Fruit fly (Drosophila melanogaster): ENCODE measurements around the gene Vps16B.
A peak's percentile ranks its signal among the peaks of the same experiment; 100 is the strongest.

The Vps16B gene

DNA sequence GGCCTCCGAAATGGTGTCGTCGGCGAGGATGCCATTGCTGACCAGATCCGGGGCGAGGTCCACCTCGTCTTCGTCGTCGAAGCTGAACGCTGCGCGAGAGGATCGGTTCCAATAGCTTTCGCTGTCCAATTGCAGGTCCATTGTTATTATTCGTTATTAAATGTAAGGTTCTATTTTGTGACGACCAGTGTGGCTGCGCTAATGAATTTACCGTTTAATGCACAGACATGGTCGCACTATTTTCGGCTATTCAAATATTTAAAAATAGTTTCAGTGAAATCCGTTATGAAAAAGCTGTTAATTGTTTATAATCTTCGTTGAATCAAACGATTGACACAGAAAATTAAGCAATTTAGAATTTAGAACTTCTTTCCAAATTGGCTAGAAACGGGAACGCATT lies at the start of gene Vps16B:
Vps16B (minus strand) TSS at position 186 of the 400 bp plus-strand sequence.
- TF ChIP-seq Pif1A (GFP tag; optimal IDR thresholded peaks at IDR 0.05) (no peak), CG8301 (tag; optimal IDR thresholded peaks at IDR 0.05) (no peak), rn (GFP tag; IDR thresholded peaks at IDR 0.05) (no peak), CG4496 (GFP tag; IDR thresholded peaks at IDR 0.05) (no peak), CG32121 (GFP tag; IDR thresholded peaks at IDR 0.05) (no peak), CG12605 (GFP tag; IDR thresholded peaks at IDR 0.05) (no peak), gl (tag; optimal IDR thresholded peaks at IDR 0.05) (no peak), Snoo (tag; optimal IDR thresholded peaks at IDR 0.05) (no peak), CG17806 (tag; optimal IDR thresholded peaks at IDR 0.05) (no peak), CG13204 (GFP tag; optimal IDR thresholded peaks at IDR 0.05) (no peak), EcR (GFP tag; optimal IDR thresholded peaks at IDR 0.05) (no peak), fd96Ca (GFP tag; IDR thresholded peaks at IDR 0.05) (no peak), CG9948 (tag; optimal IDR thresholded peaks at IDR 0.05) (no peak), CG15710 (tag; optimal IDR thresholded peaks at IDR 0.05) (no peak), CG14655 (GFP tag; optimal IDR thresholded peaks at IDR 0.05) (no peak), CG8159 (tag; optimal IDR thresholded peaks at IDR 0.05) (no peak)

dm6 chr3R:29862795-29863194 lies 46.5 kb upstream of the Vps16B start:
- TF ChIP-seq CG15710 (tag; optimal IDR thresholded peaks at IDR 0.05): no peak
- TF ChIP-seq Ets98B (GFP tag; IDR thresholded peaks at IDR 0.05): no peak
- no peak for TF ChIP-seq CG12605 (GFP tag; IDR thresholded peaks at IDR 0.05)
- no peak for TF ChIP-seq CG8301 (tag; optimal IDR thresholded peaks at IDR 0.05)
- TF ChIP-seq Pif1B (GFP tag; optimal IDR thresholded peaks at IDR 0.05): no peak
- no peak for TF ChIP-seq EcR (GFP tag; optimal IDR thresholded peaks at IDR 0.05)
- TF ChIP-seq CG8159 (tag; optimal IDR thresholded peaks at IDR 0.05): no peak
- TF ChIP-seq fd96Ca (GFP tag; IDR thresholded peaks at IDR 0.05): no peak
- TF ChIP-seq CG34367 (tag; optimal IDR thresholded peaks at IDR 0.05): no peak

DNA sequence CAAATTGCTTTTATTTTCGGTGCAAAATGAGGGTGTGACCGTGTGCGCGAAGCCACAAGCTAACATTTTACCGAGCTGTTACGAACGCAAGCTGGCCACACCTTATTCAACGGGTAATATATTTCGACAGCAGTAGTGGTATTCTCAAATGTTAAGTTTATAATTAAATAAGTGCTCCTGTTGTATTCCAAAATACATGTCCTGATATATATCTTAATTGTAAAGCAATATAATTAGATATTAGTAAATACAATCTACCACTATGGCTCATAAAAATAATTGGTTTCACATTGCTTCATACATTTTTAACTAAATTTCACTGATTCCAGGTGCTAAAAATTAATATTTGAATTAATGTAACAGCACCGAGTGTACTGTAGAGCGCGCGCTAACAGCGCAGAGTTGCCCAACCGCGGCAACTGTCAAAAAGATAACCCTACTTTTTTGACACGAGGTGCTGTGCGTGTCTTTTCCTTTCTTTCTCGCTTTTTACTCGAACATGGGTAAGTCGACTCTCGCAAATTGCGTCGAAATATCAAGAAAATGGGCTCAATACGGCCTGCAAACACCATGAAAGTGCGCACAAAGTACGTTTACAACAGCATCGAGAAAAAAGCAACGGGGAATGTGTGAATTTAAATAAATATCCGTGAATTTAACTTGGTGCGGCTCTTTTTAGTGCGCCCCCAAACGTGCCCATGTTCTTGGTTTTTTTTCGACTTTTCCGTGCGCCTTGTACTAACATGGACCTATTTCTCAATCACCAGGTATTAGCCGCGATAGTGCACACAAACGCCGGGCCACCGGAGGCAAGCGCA lies 45.4 kb upstream of the Vps16B start, which contains the start of the genes CG15514 and RpS8:
CG15514 (minus strand) TSS at position 63 of the 818 bp plus-strand sequence.
RpS8 (plus strand) TSS at position 151 of the 818 bp plus-strand sequence.
- TF ChIP-seq CG17806 (tag; optimal IDR thresholded peaks at IDR 0.05) (peak; percentile 64), CG8301 (tag; optimal IDR thresholded peaks at IDR 0.05) (peak; percentile 48), CG10348 (GFP tag; IDR thresholded peaks at IDR 0.05) (no peak), CG9948 (tag; optimal IDR thresholded peaks at IDR 0.05) (peak; percentile 33), CG12605 (GFP tag; IDR thresholded peaks at IDR 0.05) (no peak; the same call in none of the 2 replicates), CG15710 (tag; optimal IDR thresholded peaks at IDR 0.05) (peak; percentile 27), D1 (tag; optimal IDR thresholded peaks at IDR 0.05) (no peak), CG14655 (GFP tag; optimal IDR thresholded peaks at IDR 0.05) (no peak), CG8159 (tag; optimal IDR thresholded peaks at IDR 0.05) (peak; percentile 72), CG4496 (GFP tag; IDR thresholded peaks at IDR 0.05) (peak; percentile 54; the same call in 2 of the 3 replicates), fd96Ca (GFP tag; IDR thresholded peaks at IDR 0.05) (no peak), Snoo (tag; optimal IDR thresholded peaks at IDR 0.05) (peak; percentile 74), CG13204 (GFP tag; optimal IDR thresholded peaks at IDR 0.05) (no peak), Ets98B (GFP tag; IDR thresholded peaks at IDR 0.05) (no peak), EcR (GFP tag; optimal IDR thresholded peaks at IDR 0.05) (no peak), Pif1A (GFP tag; optimal IDR thresholded peaks at IDR 0.05) (no peak), rn (GFP tag; IDR thresholded peaks at IDR 0.05) (no peak), Pif1B (GFP tag; optimal IDR thresholded peaks at IDR 0.05) (no peak), CG34367 (tag; optimal IDR thresholded peaks at IDR 0.05) (peak; percentile 29), CG32121 (GFP tag; IDR thresholded peaks at IDR 0.05) (peak; percentile 29; the same call in 1 of the 2 replicates), gl (tag; optimal IDR thresholded peaks at IDR 0.05) (no peak)

DNA sequence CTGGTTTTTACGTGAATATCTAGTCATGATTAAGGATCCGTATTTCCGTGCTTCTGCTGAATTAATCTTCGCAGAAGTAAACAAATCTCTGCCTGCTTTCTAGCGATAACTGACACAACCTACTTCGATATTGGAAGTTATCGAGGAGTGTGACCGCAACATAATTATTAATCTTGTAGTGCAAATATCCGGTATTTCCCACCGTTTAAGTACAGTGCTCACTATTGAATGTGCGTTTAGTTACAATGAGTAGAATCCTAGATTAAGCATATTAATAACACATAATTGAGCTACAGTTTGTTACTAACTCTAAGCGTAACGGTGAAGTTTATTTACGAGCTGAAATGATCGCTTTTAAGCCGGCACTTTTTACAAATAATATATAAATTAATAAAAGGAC lies 43.5 kb upstream of the Vps16B start:
- TF ChIP-seq CG14655 (GFP tag; optimal IDR thresholded peaks at IDR 0.05) (no peak), CG10348 (GFP tag; IDR thresholded peaks at IDR 0.05) (no peak), Snoo (tag; optimal IDR thresholded peaks at IDR 0.05) (no peak), CG9948 (tag; optimal IDR thresholded peaks at IDR 0.05) (peak; percentile 0), CG15710 (tag; optimal IDR thresholded peaks at IDR 0.05) (peak; percentile 31), EcR (GFP tag; optimal IDR thresholded peaks at IDR 0.05) (no peak), CG13204 (GFP tag; optimal IDR thresholded peaks at IDR 0.05) (no peak), CG17806 (tag; optimal IDR thresholded peaks at IDR 0.05) (no peak), CG4496 (GFP tag; IDR thresholded peaks at IDR 0.05) (peak; percentile 58; the same call in 2 of the 3 replicates), CG32121 (GFP tag; IDR thresholded peaks at IDR 0.05) (no peak; the same call in 1 of the 2 replicates), fd96Ca (GFP tag; IDR thresholded peaks at IDR 0.05) (0 out of 3 replicates have a peak, but pooled peaks have one; percentile 18), rn (GFP tag; IDR thresholded peaks at IDR 0.05) (no peak), Pif1A (GFP tag; optimal IDR thresholded peaks at IDR 0.05) (no peak), gl (tag; optimal IDR thresholded peaks at IDR 0.05) (no peak), Pif1B (GFP tag; optimal IDR thresholded peaks at IDR 0.05) (no peak), CG8301 (tag; optimal IDR thresholded peaks at IDR 0.05) (no peak), Ets98B (GFP tag; IDR thresholded peaks at IDR 0.05) (peak; percentile 36), CG8159 (tag; optimal IDR thresholded peaks at IDR 0.05) (no peak), CG34367 (tag; optimal IDR thresholded peaks at IDR 0.05) (peak; percentile 13), CG12605 (GFP tag; IDR thresholded peaks at IDR 0.05) (no peak), D1 (tag; optimal IDR thresholded peaks at IDR 0.05) (no peak)

DNA sequence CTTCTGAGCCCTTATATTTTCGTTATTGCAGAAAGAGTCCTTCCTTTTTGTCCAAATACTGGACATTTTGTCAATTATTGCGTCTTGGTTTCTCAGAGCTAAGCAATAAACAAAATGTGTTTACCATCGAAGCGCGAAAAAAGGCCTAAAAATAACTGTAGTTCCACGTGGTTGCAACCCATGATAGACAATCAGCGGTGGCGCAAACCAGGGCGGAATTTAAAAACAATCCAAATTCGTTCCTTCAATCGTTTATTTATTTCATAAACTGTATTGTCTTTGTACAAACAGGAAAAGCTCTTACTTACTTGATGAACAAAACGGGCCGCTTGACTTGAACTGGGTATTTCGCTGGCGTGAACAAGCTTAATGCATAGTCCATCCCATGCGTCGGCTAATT lies 42.6 kb upstream of the Vps16B start, which contains the start of gene CG7824:
CG7824 (minus strand) TSS at position 131 of the 400 bp plus-strand sequence.
- TF ChIP-seq gl (tag; optimal IDR thresholded peaks at IDR 0.05): no peak
- no peak for TF ChIP-seq fd96Ca (GFP tag; IDR thresholded peaks at IDR 0.05)
- TF ChIP-seq CG34367 (tag; optimal IDR thresholded peaks at IDR 0.05): no peak
- TF ChIP-seq CG17806 (tag; optimal IDR thresholded peaks at IDR 0.05): no peak
- no peak for TF ChIP-seq Ets98B (GFP tag; IDR thresholded peaks at IDR 0.05)
- no peak for TF ChIP-seq rn (GFP tag; IDR thresholded peaks at IDR 0.05)
- TF ChIP-seq CG10348 (GFP tag; IDR thresholded peaks at IDR 0.05): no peak
- TF ChIP-seq EcR (GFP tag; optimal IDR thresholded peaks at IDR 0.05): no peak
- TF ChIP-seq CG4496 (GFP tag; IDR thresholded peaks at IDR 0.05): no peak
- TF ChIP-seq D1 (tag; optimal IDR thresholded peaks at IDR 0.05): no peak
- no peak for TF ChIP-seq CG14655 (GFP tag; optimal IDR thresholded peaks at IDR 0.05)
- no peak for TF ChIP-seq Pif1B (GFP tag; optimal IDR thresholded peaks at IDR 0.05)
- no peak for TF ChIP-seq CG8301 (tag; optimal IDR thresholded peaks at IDR 0.05)

All from whole organism, pupa.